Fruit fly (Drosophila melanogaster) whole organism, embryonic: Measurements from ENCODE around the gene Ets97D.

Experiments used
- Abd-B ChIP-seq: fragments of 200-800 bp; sonication (Bioruptor generic); optimal IDR thresholded peaks from 2 replicates; lab custom pipeline; 2018; ENCODE audit warnings: missing biosample characterization, mild to moderate bottlenecking, missing genetic modification characterization, moderate library complexity
- Atf3 ChIP-seq: fragments of 200-800 bp; sonication (Bioruptor generic); optimal IDR thresholded peaks from 3 replicates; lab custom pipeline; 2016; ENCODE audit warnings: missing biosample characterization, missing genetic modification characterization
- B-H2 ChIP-seq: fragments of 200-800 bp; sonication (Bioruptor generic); optimal IDR thresholded peaks from 2 replicates; lab custom pipeline; 2018; ENCODE audit warnings: missing biosample characterization, mild to moderate bottlenecking, missing genetic modification characterization
- BEAF-32 ChIP-seq: fragments of 200-800 bp; sonication (Bioruptor generic); optimal IDR thresholded peaks from 3 replicates; lab custom pipeline; 2017; ENCODE audit warnings: missing biosample characterization, missing genetic modification characterization, mild to moderate bottlenecking, moderate library complexity, missing genetic modification reagents
- Bgb ChIP-seq: fragments of 200-800 bp; sonication (Bioruptor generic); IDR thresholded peaks from 2 replicates; pipeline ENCODE4 v1.3.6; 2022; ENCODE audit warnings: missing biosample characterization, missing genetic modification characterization; ENCODE audit not compliant: partially characterized antibody
- CG10959 ChIP-seq: fragments of 200-800 bp; sonication (Bioruptor generic); IDR thresholded peaks from 2 replicates; pipeline ENCODE4 v1.3.6; 2022; ENCODE audit warnings: missing biosample characterization, missing genetic modification characterization
- CG11247 ChIP-seq: fragments of 200-800 bp; sonication (Bioruptor generic); IDR thresholded peaks from 2 replicates; pipeline ENCODE4 v1.3.6; 2022; ENCODE audit warnings: missing biosample characterization, missing genetic modification characterization
- CG13287 ChIP-seq: fragments of 200-800 bp; sonication (Bioruptor generic); IDR thresholded peaks from 2 replicates; pipeline ENCODE4 v1.3.6; 2022; ENCODE audit warnings: missing biosample characterization, missing genetic modification characterization; ENCODE audit not compliant: partially characterized antibody
- CG14014 ChIP-seq: fragments of 200-800 bp; sonication (Bioruptor generic); IDR thresholded peaks from 2 replicates; pipeline ENCODE4 v1.3.6; 2022; ENCODE audit warnings: missing biosample characterization, missing genetic modification characterization
- CG15601 ChIP-seq: fragments of 200-800 bp; sonication (Bioruptor generic); optimal IDR thresholded peaks from 3 replicates; lab custom pipeline; 2019; ENCODE audit warnings: missing biosample characterization, mild to moderate bottlenecking, missing genetic modification characterization, moderate library complexity
- CG1602 ChIP-seq: fragments of 200-800 bp; sonication (Bioruptor generic); optimal IDR thresholded peaks from 3 replicates; lab custom pipeline; 2016; ENCODE audit warnings: missing biosample characterization, missing genetic modification characterization
- CG17328 ChIP-seq: fragments of 200-800 bp; sonication (Bioruptor generic); IDR thresholded peaks from 2 replicates; pipeline ENCODE4 v1.3.6; 2022; ENCODE audit warnings: missing biosample characterization, missing genetic modification characterization
- CG17829 ChIP-seq: fragments of 200-800 bp; optimal IDR thresholded peaks from 2 replicates; lab custom pipeline; 2019; ENCODE audit warnings: missing biosample characterization, mild to moderate bottlenecking, missing genetic modification characterization, moderate library complexity
- CG30403 ChIP-seq: fragments of 200-800 bp; sonication (Bioruptor generic); optimal IDR thresholded peaks from 3 replicates; lab custom pipeline; 2016; ENCODE audit warnings: missing biosample characterization, missing genetic modification characterization
- CG31388 ChIP-seq: fragments of 200-800 bp; sonication (Bioruptor generic); optimal IDR thresholded peaks from 2 replicates; lab custom pipeline; 2016; ENCODE audit warnings: missing biosample characterization, missing genetic modification characterization
- CG34376 ChIP-seq: fragments of 200-800 bp; sonication (Bioruptor generic); optimal IDR thresholded peaks from 2 replicates; lab custom pipeline; 2018; ENCODE audit warnings: missing biosample characterization, mild to moderate bottlenecking, missing genetic modification characterization
- CG4360 ChIP-seq: fragments of 200-800 bp; sonication (Bioruptor generic); IDR thresholded peaks from 2 replicates; pipeline ENCODE4 v1.3.6; 2022; ENCODE audit warnings: missing biosample characterization, missing genetic modification characterization
- CG4707 ChIP-seq: fragments of 200-800 bp; sonication (Bioruptor generic); optimal IDR thresholded peaks from 2 replicates; lab custom pipeline; 2018; ENCODE audit warnings: missing biosample characterization, mild to moderate bottlenecking, missing genetic modification characterization, moderate library complexity
- CG8281 ChIP-seq: fragments of 200-800 bp; sonication (Bioruptor generic); optimal IDR thresholded peaks from 2 replicates; lab custom pipeline; 2018; ENCODE audit warnings: missing biosample characterization, mild to moderate bottlenecking, missing genetic modification characterization, moderate library complexity
- CG8765 ChIP-seq: fragments of 200-800 bp; sonication (Bioruptor generic); IDR thresholded peaks from 2 replicates; pipeline ENCODE4 v1.3.6; 2022; ENCODE audit warnings: missing biosample characterization, missing genetic modification characterization
- CHES-1-like ChIP-seq: fragments of 200-800 bp; sonication (Bioruptor generic); optimal IDR thresholded peaks from 2 replicates; lab custom pipeline; 2016; ENCODE audit warnings: missing biosample characterization, missing genetic modification characterization
- CrebB ChIP-seq: fragments of 200-800 bp; sonication (Bioruptor generic); optimal IDR thresholded peaks from 3 replicates; lab custom pipeline; 2018; ENCODE audit warnings: missing biosample characterization, mild to moderate bottlenecking, missing genetic modification characterization
- Gsc ChIP-seq: fragments of 200-800 bp; sonication (Bioruptor generic); IDR thresholded peaks from 2 replicates; pipeline ENCODE4 v1.3.6; 2022; ENCODE audit warnings: missing biosample characterization, missing genetic modification characterization
- H15 ChIP-seq: fragments of 200-800 bp; sonication (Bioruptor generic); IDR thresholded peaks from 3 replicates; pipeline ENCODE4 v1.3.6; 2022; ENCODE audit warnings: missing biosample characterization, missing genetic modification characterization
- MBD-R2 ChIP-seq: fragments of 200-800 bp; sonication (Bioruptor generic); IDR thresholded peaks from 2 replicates; pipeline ENCODE4 v1.3.6; 2022; ENCODE audit warnings: missing biosample characterization, missing genetic modification characterization
- Mad ChIP-seq: fragments of 200-800 bp; sonication (Bioruptor generic); optimal IDR thresholded peaks from 2 replicates; lab custom pipeline; 2016; ENCODE audit warnings: missing biosample characterization, missing genetic modification characterization
- Max ChIP-seq: fragments of 200-800 bp; sonication (Bioruptor generic); optimal IDR thresholded peaks from 2 replicates; lab custom pipeline; 2016; ENCODE audit warnings: missing biosample characterization, mild to moderate bottlenecking, missing genetic modification characterization
- Nf-YC ChIP-seq: fragments of 200-800 bp; optimal IDR thresholded peaks from 3 replicates; lab custom pipeline; 2019; ENCODE audit warnings: missing biosample characterization, mild to moderate bottlenecking, missing genetic modification characterization, moderate library complexity
- PHDP ChIP-seq: fragments of 200-800 bp; sonication (Bioruptor generic); optimal IDR thresholded peaks from 3 replicates; lab custom pipeline; 2018; ENCODE audit warnings: missing biosample characterization, mild to moderate bottlenecking, missing genetic modification characterization, moderate library complexity
- Pdp1 ChIP-seq, 2 experiments: fragments of 200-800 bp; sonication (Bioruptor generic); optimal IDR thresholded peaks; 3 replicates each; lab custom pipeline; 2016; ENCODE audit warnings: missing biosample characterization in 2 of 2, missing genetic modification characterization in 2 of 2, mild to moderate bottlenecking in 1 of 2, moderate library complexity in 1 of 2
- Poxn ChIP-seq: fragments of 200-800 bp; sonication (Bioruptor generic); IDR thresholded peaks from 2 replicates; pipeline ENCODE4 v1.3.6; 2022; ENCODE audit warnings: missing biosample characterization, missing genetic modification characterization
- Six4 ChIP-seq: fragments of 200-800 bp; sonication (Bioruptor generic); optimal IDR thresholded peaks from 2 replicates; lab custom pipeline; 2016; ENCODE audit warnings: missing biosample characterization, missing genetic modification characterization
- Tbp ChIP-seq: fragments of >200 bp; optimal IDR thresholded peaks from 2 replicates; lab custom pipeline; 2018; ENCODE audit warnings: missing biosample characterization, missing genetic modification characterization
- amos ChIP-seq: fragments of 200-800 bp; sonication (Bioruptor generic); IDR thresholded peaks from 2 replicates; pipeline ENCODE4 v1.3.6; 2022; ENCODE audit warnings: missing biosample characterization, missing genetic modification characterization; ENCODE audit not compliant: partially characterized antibody
- ap ChIP-seq: fragments of 200-800 bp; sonication (Bioruptor generic); IDR thresholded peaks from 2 replicates; pipeline ENCODE4 v1.3.6; 2022; ENCODE audit warnings: missing biosample characterization, missing genetic modification characterization
- bigmax ChIP-seq: fragments of 200-800 bp; sonication (Bioruptor generic); optimal IDR thresholded peaks from 2 replicates; lab custom pipeline; 2018; ENCODE audit warnings: missing biosample characterization, mild to moderate bottlenecking, missing genetic modification characterization
- cg ChIP-seq: fragments of 200-800 bp; sonication (Bioruptor generic); optimal IDR thresholded peaks from 3 replicates; lab custom pipeline; 2019; ENCODE audit warnings: missing biosample characterization, mild to moderate bottlenecking, missing genetic modification characterization, moderate library complexity
- danr ChIP-seq: fragments of 200-800 bp; sonication (Bioruptor generic); IDR thresholded peaks from 2 replicates; pipeline ENCODE4 v1.3.6; 2022; ENCODE audit warnings: missing biosample characterization, missing genetic modification characterization
- disco-r ChIP-seq: fragments of 200-800 bp; sonication (Bioruptor generic); optimal IDR thresholded peaks from 2 replicates; lab custom pipeline; 2016; ENCODE audit warnings: missing biosample characterization, missing genetic modification characterization
- dm ChIP-seq: fragments of 200-800 bp; sonication (Bioruptor generic); optimal IDR thresholded peaks from 3 replicates; lab custom pipeline; 2016; ENCODE audit warnings: missing biosample characterization, missing genetic modification characterization
- grau ChIP-seq: fragments of 200-800 bp; optimal IDR thresholded peaks from 3 replicates; lab custom pipeline; 2019; ENCODE audit warnings: missing biosample characterization, mild to moderate bottlenecking, missing genetic modification characterization, moderate library complexity
- insv ChIP-seq, 2 experiments: fragments of 200-800 bp; sonication (Bioruptor generic); optimal IDR thresholded peaks; 3 replicates each; lab custom pipeline; 2016 to 2018; ENCODE audit warnings: missing biosample characterization in 2 of 2, missing genetic modification characterization in 2 of 2
- nau ChIP-seq: fragments of 200-800 bp; sonication (Bioruptor generic); optimal IDR thresholded peaks from 3 replicates; lab custom pipeline; 2017; ENCODE audit warnings: missing biosample characterization, mild to moderate bottlenecking, missing genetic modification characterization, missing genetic modification reagents
- nerfin-2 ChIP-seq: fragments of 200-800 bp; sonication (Bioruptor generic); IDR thresholded peaks from 2 replicates; pipeline ENCODE4 v1.3.6; 2022; ENCODE audit warnings: missing biosample characterization, missing genetic modification characterization; ENCODE audit not compliant: partially characterized antibody
- oc ChIP-seq: fragments of 200-800 bp; sonication (Bioruptor generic); optimal IDR thresholded peaks from 2 replicates; lab custom pipeline; 2018; ENCODE audit warnings: missing biosample characterization, mild to moderate bottlenecking, missing genetic modification characterization, moderate library complexity
- odd ChIP-seq: fragments of 200-800 bp; sonication (Bioruptor generic); optimal IDR thresholded peaks from 2 replicates; lab custom pipeline; 2017; ENCODE audit warnings: missing biosample characterization, mild to moderate bottlenecking, missing genetic modification characterization
- peb ChIP-seq: fragments of 200-800 bp; sonication (Bioruptor generic); IDR thresholded peaks from 2 replicates; pipeline ENCODE4 v1.3.6; 2022; ENCODE audit warnings: missing biosample characterization, missing genetic modification characterization
- pum ChIP-seq: fragments of 200-800 bp; sonication (Bioruptor generic); optimal IDR thresholded peaks from 2 replicates; lab custom pipeline; 2016; ENCODE audit warnings: missing biosample characterization, missing genetic modification characterization
- ranshi ChIP-seq: fragments of 200-800 bp; sonication (Bioruptor generic); IDR thresholded peaks from 2 replicates; pipeline ENCODE4 v1.3.6; 2022; ENCODE audit warnings: missing biosample characterization, missing genetic modification characterization
- sens ChIP-seq: fragments of 200-800 bp; sonication (Bioruptor generic); peaks from one replicate; lab custom pipeline; 2016; ENCODE audit warnings: missing biosample characterization, missing genetic modification characterization
- sim ChIP-seq: fragments of 200-800 bp; sonication (Bioruptor generic); IDR thresholded peaks from 2 replicates; pipeline ENCODE4 v1.3.6; 2022; ENCODE audit warnings: missing biosample characterization, missing genetic modification characterization
- trem ChIP-seq: fragments of 200-800 bp; optimal IDR thresholded peaks from 3 replicates; lab custom pipeline; 2019; ENCODE audit warnings: missing biosample characterization, mild to moderate bottlenecking, missing genetic modification characterization, moderate library complexity

Gene Ets97D

DNA sequence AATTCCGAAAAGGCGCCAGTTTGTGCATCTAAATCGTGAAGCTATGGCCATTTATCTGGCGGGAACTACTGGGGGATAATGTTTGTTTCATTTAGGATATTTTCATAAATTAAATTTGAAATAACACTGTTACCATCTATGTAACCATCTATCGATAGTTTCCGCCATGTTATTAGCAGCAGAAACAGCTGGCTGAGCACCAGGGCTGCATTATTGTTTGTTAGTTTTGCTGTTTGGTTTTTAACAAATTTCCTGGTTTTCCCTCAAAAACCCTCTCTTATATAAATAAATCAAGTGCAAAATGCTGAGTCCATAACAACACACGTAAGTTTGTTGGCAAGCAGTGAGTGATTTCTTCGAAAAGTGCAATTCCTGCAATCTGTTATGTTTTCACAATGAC lies 36.3 kb downstream of the Ets97D start, which contains the start of gene CG5500 (continued):
- TF ChIP-seq MBD-R2 (peak; percentile 69), PHDP (peak; percentile 26), ranshi (GFP tag; lab: Robert Waterston, UW) (no peak), Tbp (GFP tag; lab: Kevin White, UChicago) (no peak), CHES-1-like (GFP tag; lab: Kevin White, UChicago) (no peak), Atf3 (GFP tag; lab: Kevin White, UChicago) (no peak), CG15601 (tag; lab: Kevin White, UChicago) (no peak), Bgb (GFP tag; lab: Robert Waterston, UW) (peak; percentile 39; the same call in 1 of the 2 replicates), amos (GFP tag; lab: Robert Waterston, UW) (peak; percentile 55), Abd-B (GFP tag; lab: Kevin White, UChicago) (no peak), trem (peak; percentile 23), Nf-YC (peak; percentile 30), dm (GFP tag; lab: Kevin White, UChicago) (no peak), pum (GFP tag; lab: Kevin White, UChicago) (no peak), CG1602 (GFP tag; lab: Kevin White, UChicago) (no peak), insv (GFP tag; optimal IDR thresholded peaks at IDR 0.05; lab: Kevin White, UChicago) (no peak), CG11247 (GFP tag; lab: Robert Waterston, UW) (no peak), CG4360 (GFP tag; lab: Robert Waterston, UW) (no peak), oc (tag; lab: Kevin White, UChicago) (no peak), odd (GFP tag; lab: Kevin White, UChicago) (no peak), CG17829 (peak; percentile 6), Gsc (no peak), CG8281 (no peak), grau (tag; lab: Kevin White, UChicago) (no peak), nerfin-2 (GFP tag; lab: Robert Waterston, UW) (0 out of 2 replicates have a peak, but pooled peaks have one; percentile 13), CG34376 (GFP tag; lab: Kevin White, UChicago) (peak; percentile 6), disco-r (GFP tag; lab: Kevin White, UChicago) (no peak), H15 (no peak), peb (GFP tag; lab: Robert Waterston, UW) (no peak), nau (GFP tag; lab: Kevin White, UChicago) (no peak), cg (no peak), CG30403 (no peak), sim (GFP tag; lab: Robert Waterston, UW) (no peak), CG8765 (GFP tag; lab: Robert Waterston, UW) (no peak), CG10959 (GFP tag; lab: Robert Waterston, UW) (no peak), CrebB (tag; lab: Kevin White, UChicago) (no peak), Poxn (no peak), Mad (no peak), danr (GFP tag; lab: Robert Waterston, UW) (no peak), CG31388 (GFP tag; lab: Kevin White, UChicago) (no peak), CG13287 (GFP tag; lab: Robert Waterston, UW) (peak; percentile 69), Six4 (GFP tag; lab: Kevin White, UChicago) (no peak), B-H2 (GFP tag; lab: Kevin White, UChicago) (no peak), ap (no peak), Pdp1 (GFP tag; optimal IDR thresholded peaks at IDR 0.05; lab: Kevin White, UChicago) (peak in 1 of 2 experiments; percentile 78), Max (GFP tag; lab: Kevin White, UChicago) (no peak), CG14014 (GFP tag; lab: Robert Waterston, UW) (no peak), CG17328 (GFP tag; lab: Robert Waterston, UW) (no peak), bigmax (GFP tag; lab: Kevin White, UChicago) (no peak), BEAF-32 (GFP tag; lab: Kevin White, UChicago) (peak; percentile 63), CG4707 (GFP tag; lab: Kevin White, UChicago) (no peak), sens (GFP tag; lab: Kevin White, UChicago) (peak; percentile 19)
